Fruit fly (Drosophila melanogaster): ENCODE measurements around the gene CG7432.

DNA sequence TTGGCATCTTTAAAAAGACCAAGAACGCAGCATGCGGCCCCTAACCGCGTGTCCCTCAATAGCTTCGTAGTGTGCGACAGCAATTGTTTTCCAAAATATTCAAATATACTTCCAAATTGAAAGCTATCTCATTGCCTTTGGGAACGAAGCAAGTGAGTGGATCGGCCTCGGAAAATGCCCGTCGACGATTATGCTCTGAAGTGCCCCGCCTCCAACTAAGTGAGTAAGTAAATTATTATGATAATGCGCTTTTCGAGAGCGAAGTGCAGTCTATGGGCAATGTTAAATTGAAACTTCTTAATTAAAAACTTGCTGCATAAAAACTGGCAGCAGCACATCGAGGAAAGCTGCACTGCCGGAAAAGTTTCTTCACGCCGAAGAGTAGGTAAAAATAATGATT, 51.0 kb downstream of the CG7432 start, which contains the start of gene CG34286:
- TF ChIP-seq Dfd (GFP tag; optimal IDR thresholded peaks at IDR 0.05) (no peak), usp (GFP tag; optimal IDR thresholded peaks at IDR 0.05) (no peak)
